Fruit fly (Drosophila melanogaster) whole organism: ENCODE measurements around the gene CG10064.

Source experiments
- pan ChIP-seq: fragments of >200 bp; optimal IDR thresholded peaks from 2 replicates; lab custom pipeline; 2017
- usp ChIP-seq: fragments of >200 bp; optimal IDR thresholded peaks from 2 replicates; lab custom pipeline; 2017; ENCODE audit warnings: missing biosample characterization, missing genetic modification characterization, mixed read lengths

- no peak for TF ChIP-seq pan (lab: Kevin White, UChicago)
- TF ChIP-seq usp (GFP tag; lab: Kevin White, UChicago): no peak
Measured at dm6 chr3L:6931850-6932249, 35.8 kb downstream of the CG10064 start, which contains the start of gene CG45413.
